Worm (Caenorhabditis elegans): ENCODE results near the gene clp-6.

clp-6 gene

ce11 chrIV:1419795-1420509 lies 14.9 kb downstream of the clp-6 start, which contains the start of gene Y77E11A.7 (continued):
- TF ChIP-seq lin-35 (GFP tag; optimal IDR thresholded peaks at IDR 0.05): peak in 1 of 3 experiments; percentile 82
- TF ChIP-seq B0261.1 (tag; optimal IDR thresholded peaks at IDR 0.05): no peak
- no peak for TF ChIP-seq T07F8.4 (tag; optimal IDR thresholded peaks at IDR 0.05)
- no peak for TF ChIP-seq T26A5.8 (tag; optimal IDR thresholded peaks at IDR 0.05)
- no peak for TF ChIP-seq zim-3 (tag; optimal IDR thresholded peaks at IDR 0.05)
- peak; percentile 68 for TF ChIP-seq ztf-18 (tag; optimal IDR thresholded peaks at IDR 0.05)
- TF ChIP-seq Y53G8AR.9 (GFP tag; conservative IDR thresholded peaks at IDR 0.05): no peak
- peak; percentile 88 for TF ChIP-seq madf-8 (GFP tag; conservative IDR thresholded peaks at IDR 0.05)
- TF ChIP-seq rec-8 (tag; optimal IDR thresholded peaks at IDR 0.05): peak in 1 of 2 experiments; percentile 3
- no peak for TF ChIP-seq B0019.2 (GFP tag; conservative IDR thresholded peaks at IDR 0.05)
- peak; percentile 98 for TF ChIP-seq F33H1.4 (GFP tag; IDR thresholded peaks at IDR 0.05)
- TF ChIP-seq rpc-1 (optimal IDR thresholded peaks at IDR 0.05): no peak
- no peak for TF ChIP-seq rpc-1 (tag; optimal IDR thresholded peaks at IDR 0.05)

ce11 chrIV:1409941-1410340 lies 24.9 kb downstream of the clp-6 start, which contains the start of gene rpc-11:
Gene rpc-11, minus strand, starts transcription at chrIV:1410041.
- TF ChIP-seq ama-1 (optimal IDR thresholded peaks at IDR 0.05) (no peak), ama-1 (GFP tag; optimal IDR thresholded peaks at IDR 0.05) (no peak), mcd-1 (GFP tag; IDR thresholded peaks at IDR 0.05) (no peak), F10E7.11 (tag; optimal IDR thresholded peaks at IDR 0.05) (no peak), Y67H2A.10 (GFP tag; conservative IDR thresholded peaks at IDR 0.05) (no peak), hrde-1 (tag; optimal IDR thresholded peaks at IDR 0.05; ENCODE audit: borderline replicate concordance) (no peak), T07F8.4 (tag; optimal IDR thresholded peaks at IDR 0.05) (no peak), ZK185.1 (tag; optimal IDR thresholded peaks at IDR 0.05; ENCODE audit: poor library complexity, severe bottlenecking) (no peak), F23B12.7 (tag; optimal IDR thresholded peaks at IDR 0.05; ENCODE audit: insufficient read depth) (no peak), B0261.1 (tag; optimal IDR thresholded peaks at IDR 0.05) (no peak), ceh-79 (tag; optimal IDR thresholded peaks at IDR 0.05) (no peak), ztf-18 (tag; optimal IDR thresholded peaks at IDR 0.05) (no peak), K12H6.12 (tag; optimal IDR thresholded peaks at IDR 0.05) (no peak), unc-62 (GFP tag; optimal IDR thresholded peaks at IDR 0.05) (no peak), unc-130 (GFP tag; optimal IDR thresholded peaks at IDR 0.05) (no peak), ekl-4 (GFP tag; IDR thresholded peaks at IDR 0.05) (no peak), gei-17 (GFP tag; optimal IDR thresholded peaks at IDR 0.05) (no peak)

ce11 chrIV:1408718-1409117 lies 26.1 kb downstream of the clp-6 start:
- TF ChIP-seq dpff-1 (tag; optimal IDR thresholded peaks at IDR 0.05) (no peak), cebp-1 (GFP tag; IDR thresholded peaks at IDR 0.05) (no peak), cebp-1 (tag; optimal IDR thresholded peaks at IDR 0.05) (no peak), gei-17 (GFP tag; optimal IDR thresholded peaks at IDR 0.05) (no peak), mel-28 (tag; optimal IDR thresholded peaks at IDR 0.05; ENCODE audit: borderline replicate concordance) (no peak), hmg-20 (GFP tag; IDR thresholded peaks at IDR 0.05) (no peak), chd-7 (tag; optimal IDR thresholded peaks at IDR 0.05) (no peak), zim-3 (tag; optimal IDR thresholded peaks at IDR 0.05) (no peak), hrde-1 (tag; optimal IDR thresholded peaks at IDR 0.05; ENCODE audit: borderline replicate concordance) (no peak)

- no peak for TF ChIP-seq mcd-1 (GFP tag; IDR thresholded peaks at IDR 0.05)
- TF ChIP-seq tbx-9 (tag; optimal IDR thresholded peaks at IDR 0.05; ENCODE audit: borderline replicate concordance): no peak
- no peak for TF ChIP-seq aptf-3 (GFP tag; IDR thresholded peaks at IDR 0.05)
- TF ChIP-seq K11D2.4 (GFP tag; IDR thresholded peaks at IDR 0.05): no peak
- no peak for TF ChIP-seq lsl-1 (GFP tag; optimal IDR thresholded peaks at IDR 0.05)
- no peak for TF ChIP-seq cebp-2 (GFP tag; IDR thresholded peaks at IDR 0.05)
- no peak for TF ChIP-seq rec-8 (tag; optimal IDR thresholded peaks at IDR 0.05)
- TF ChIP-seq mel-28 (tag; optimal IDR thresholded peaks at IDR 0.05; ENCODE audit: borderline replicate concordance): no peak
- TF ChIP-seq T26A5.8 (tag; optimal IDR thresholded peaks at IDR 0.05): no peak
- no peak for TF ChIP-seq ztf-6 (GFP tag; IDR thresholded peaks at IDR 0.05)
- no peak for TF ChIP-seq F57A8.1 (GFP tag; optimal IDR thresholded peaks at IDR 0.05)
- no peak for TF ChIP-seq ztf-25 (GFP tag; IDR thresholded peaks at IDR 0.05)
- no peak for TF ChIP-seq nfyb-1 (GFP tag; IDR thresholded peaks at IDR 0.05)
- no peak for TF ChIP-seq Y53G8AR.9 (GFP tag; conservative IDR thresholded peaks at IDR 0.05)
- no peak for TF ChIP-seq die-1 (tag; optimal IDR thresholded peaks at IDR 0.05)
- no peak for TF ChIP-seq let-526 (GFP tag; IDR thresholded peaks at IDR 0.05)
Measured at ce11 chrIV:1408137-1408536, 26.7 kb downstream of the clp-6 start.
